Worm (Caenorhabditis elegans): ENCODE measurements around the gene snt-3.

Gene snt-3

ce11 chrV:1351826-1352225 lies 19.0 kb downstream of the snt-3 start, which contains the start of gene glb-33:
TSS of gene glb-33 (plus strand) at chrV:1352126.
- TF ChIP-seq med-1 (GFP tag; optimal IDR thresholded peaks at IDR 0.05; ENCODE audit: insufficient read depth) (no peak), tab-1 (GFP tag; IDR thresholded peaks at IDR 0.05) (no peak), ref-1 (GFP tag; conservative IDR thresholded peaks at IDR 0.05) (no peak), klf-2 (GFP tag; conservative IDR thresholded peaks at IDR 0.05) (no peak), ztf-23 (GFP tag; IDR thresholded peaks at IDR 0.05) (no peak), T22C8.4 (GFP tag; IDR thresholded peaks at IDR 0.05) (no peak)

- TF ChIP-seq ztf-23 (GFP tag; IDR thresholded peaks at IDR 0.05) = no peak
- TF ChIP-seq klf-2 (GFP tag; conservative IDR thresholded peaks at IDR 0.05) = no peak
- TF ChIP-seq tab-1 (GFP tag; IDR thresholded peaks at IDR 0.05) = no peak
- no peak for TF ChIP-seq med-1 (GFP tag; optimal IDR thresholded peaks at IDR 0.05; ENCODE audit: insufficient read depth)
- TF ChIP-seq flt-1 (GFP tag; IDR thresholded peaks at IDR 0.05) = no peak
- no peak for TF ChIP-seq ref-1 (GFP tag; conservative IDR thresholded peaks at IDR 0.05)
- no peak for TF ChIP-seq ztf-29 (GFP tag; IDR thresholded peaks at IDR 0.05)
- TF ChIP-seq T22C8.4 (GFP tag; IDR thresholded peaks at IDR 0.05) = no peak
- no peak for TF ChIP-seq cog-1 (tag; optimal IDR thresholded peaks at IDR 0.05)
These were observed 21.0 kb downstream of the snt-3 start for ce11 chrV:1349802-1350201.

- TF ChIP-seq tab-1 (GFP tag; IDR thresholded peaks at IDR 0.05) = no peak
- TF ChIP-seq ztf-23 (GFP tag; IDR thresholded peaks at IDR 0.05) = no peak
- no peak for TF ChIP-seq cog-1 (tag; optimal IDR thresholded peaks at IDR 0.05)
- TF ChIP-seq flt-1 (GFP tag; IDR thresholded peaks at IDR 0.05) = no peak
- TF ChIP-seq klf-2 (GFP tag; conservative IDR thresholded peaks at IDR 0.05) = no peak
- TF ChIP-seq med-1 (GFP tag; optimal IDR thresholded peaks at IDR 0.05; ENCODE audit: insufficient read depth) = no peak
These were observed 28.1 kb downstream of the snt-3 start for ce11 chrV:1342712-1343111.

ce11 chrV:1341276-1342050 lies 29.4 kb downstream of the snt-3 start:
- TF ChIP-seq ref-1 (GFP tag; conservative IDR thresholded peaks at IDR 0.05) (no peak), ztf-29 (GFP tag; IDR thresholded peaks at IDR 0.05) (no peak), tab-1 (GFP tag; IDR thresholded peaks at IDR 0.05) (no peak), ztf-23 (GFP tag; IDR thresholded peaks at IDR 0.05) (no peak)

ce11 chrV:1337701-1338100 lies 33.1 kb downstream of the snt-3 start:
- no peak for TF ChIP-seq med-1 (GFP tag; optimal IDR thresholded peaks at IDR 0.05; ENCODE audit: insufficient read depth)
- no peak for TF ChIP-seq klf-2 (GFP tag; conservative IDR thresholded peaks at IDR 0.05)
- TF ChIP-seq ztf-23 (GFP tag; IDR thresholded peaks at IDR 0.05) = no peak
- no peak for TF ChIP-seq flt-1 (GFP tag; IDR thresholded peaks at IDR 0.05)
- TF ChIP-seq ref-1 (GFP tag; conservative IDR thresholded peaks at IDR 0.05) = no peak
- TF ChIP-seq cog-1 (tag; optimal IDR thresholded peaks at IDR 0.05) = no peak
- TF ChIP-seq tab-1 (GFP tag; IDR thresholded peaks at IDR 0.05) = no peak
- TF ChIP-seq T22C8.4 (GFP tag; IDR thresholded peaks at IDR 0.05) = no peak
- no peak for TF ChIP-seq ztf-29 (GFP tag; IDR thresholded peaks at IDR 0.05)

- no peak for TF ChIP-seq ztf-29 (GFP tag; IDR thresholded peaks at IDR 0.05)
- no peak for TF ChIP-seq ztf-23 (GFP tag; IDR thresholded peaks at IDR 0.05)
- no peak for TF ChIP-seq cog-1 (tag; optimal IDR thresholded peaks at IDR 0.05)
- no peak for TF ChIP-seq T22C8.4 (GFP tag; IDR thresholded peaks at IDR 0.05)
- no peak for TF ChIP-seq ref-1 (GFP tag; conservative IDR thresholded peaks at IDR 0.05)
- TF ChIP-seq klf-2 (GFP tag; conservative IDR thresholded peaks at IDR 0.05) = no peak
- no peak for TF ChIP-seq flt-1 (GFP tag; IDR thresholded peaks at IDR 0.05)
- no peak for TF ChIP-seq tab-1 (GFP tag; IDR thresholded peaks at IDR 0.05)
- TF ChIP-seq med-1 (GFP tag; optimal IDR thresholded peaks at IDR 0.05; ENCODE audit: insufficient read depth) = no peak
These were observed 34.9 kb downstream of the snt-3 start for ce11 chrV:1335896-1336295.

ce11 chrV:1327317-1327716 lies 43.5 kb downstream of the snt-3 start:
- TF ChIP-seq med-1 (GFP tag; optimal IDR thresholded peaks at IDR 0.05; ENCODE audit: insufficient read depth) (no peak), flt-1 (GFP tag; IDR thresholded peaks at IDR 0.05) (no peak), cog-1 (tag; optimal IDR thresholded peaks at IDR 0.05) (no peak), tab-1 (GFP tag; IDR thresholded peaks at IDR 0.05) (no peak), T22C8.4 (GFP tag; IDR thresholded peaks at IDR 0.05) (no peak), ztf-29 (GFP tag; IDR thresholded peaks at IDR 0.05) (no peak), ref-1 (GFP tag; conservative IDR thresholded peaks at IDR 0.05) (no peak), klf-2 (GFP tag; conservative IDR thresholded peaks at IDR 0.05) (no peak)

- TF ChIP-seq cog-1 (tag; optimal IDR thresholded peaks at IDR 0.05) = no peak
- no peak for TF ChIP-seq T22C8.4 (GFP tag; IDR thresholded peaks at IDR 0.05)
- TF ChIP-seq ztf-23 (GFP tag; IDR thresholded peaks at IDR 0.05) = no peak
- no peak for TF ChIP-seq klf-2 (GFP tag; conservative IDR thresholded peaks at IDR 0.05)
- no peak for TF ChIP-seq ref-1 (GFP tag; conservative IDR thresholded peaks at IDR 0.05)
These were observed 44.7 kb downstream of the snt-3 start for ce11 chrV:1326067-1326466.

- TF ChIP-seq med-1 (GFP tag; optimal IDR thresholded peaks at IDR 0.05; ENCODE audit: insufficient read depth) (no peak), cog-1 (tag; optimal IDR thresholded peaks at IDR 0.05) (no peak), tab-1 (GFP tag; IDR thresholded peaks at IDR 0.05) (no peak), flt-1 (GFP tag; IDR thresholded peaks at IDR 0.05) (no peak), ref-1 (GFP tag; conservative IDR thresholded peaks at IDR 0.05) (no peak), ztf-29 (GFP tag; IDR thresholded peaks at IDR 0.05) (no peak), klf-2 (GFP tag; conservative IDR thresholded peaks at IDR 0.05) (no peak), T22C8.4 (GFP tag; IDR thresholded peaks at IDR 0.05) (no peak), ztf-23 (GFP tag; IDR thresholded peaks at IDR 0.05) (no peak)
These were observed 49.0 kb downstream of the snt-3 start for ce11 chrV:1321776-1322175.

ce11 chrV:1317869-1318354 lies 52.9 kb downstream of the snt-3 start, which contains the start of gene F16B3.3:
TSS of gene F16B3.3 (minus strand) at chrV:1317919.
- no peak for TF ChIP-seq ztf-23 (GFP tag; IDR thresholded peaks at IDR 0.05)
- no peak for TF ChIP-seq ztf-29 (GFP tag; IDR thresholded peaks at IDR 0.05)
- TF ChIP-seq T22C8.4 (GFP tag; IDR thresholded peaks at IDR 0.05) = no peak
- TF ChIP-seq cog-1 (tag; optimal IDR thresholded peaks at IDR 0.05) = no peak
- no peak for TF ChIP-seq flt-1 (GFP tag; IDR thresholded peaks at IDR 0.05)
- TF ChIP-seq med-1 (GFP tag; optimal IDR thresholded peaks at IDR 0.05; ENCODE audit: insufficient read depth) = no peak
- TF ChIP-seq klf-2 (GFP tag; conservative IDR thresholded peaks at IDR 0.05) = no peak
- TF ChIP-seq tab-1 (GFP tag; IDR thresholded peaks at IDR 0.05) = no peak
- TF ChIP-seq ref-1 (GFP tag; conservative IDR thresholded peaks at IDR 0.05) = no peak
